Fruit fly (Drosophila melanogaster): ENCODE measurements around the gene tal-1A.

tal-1A gene

DNA sequence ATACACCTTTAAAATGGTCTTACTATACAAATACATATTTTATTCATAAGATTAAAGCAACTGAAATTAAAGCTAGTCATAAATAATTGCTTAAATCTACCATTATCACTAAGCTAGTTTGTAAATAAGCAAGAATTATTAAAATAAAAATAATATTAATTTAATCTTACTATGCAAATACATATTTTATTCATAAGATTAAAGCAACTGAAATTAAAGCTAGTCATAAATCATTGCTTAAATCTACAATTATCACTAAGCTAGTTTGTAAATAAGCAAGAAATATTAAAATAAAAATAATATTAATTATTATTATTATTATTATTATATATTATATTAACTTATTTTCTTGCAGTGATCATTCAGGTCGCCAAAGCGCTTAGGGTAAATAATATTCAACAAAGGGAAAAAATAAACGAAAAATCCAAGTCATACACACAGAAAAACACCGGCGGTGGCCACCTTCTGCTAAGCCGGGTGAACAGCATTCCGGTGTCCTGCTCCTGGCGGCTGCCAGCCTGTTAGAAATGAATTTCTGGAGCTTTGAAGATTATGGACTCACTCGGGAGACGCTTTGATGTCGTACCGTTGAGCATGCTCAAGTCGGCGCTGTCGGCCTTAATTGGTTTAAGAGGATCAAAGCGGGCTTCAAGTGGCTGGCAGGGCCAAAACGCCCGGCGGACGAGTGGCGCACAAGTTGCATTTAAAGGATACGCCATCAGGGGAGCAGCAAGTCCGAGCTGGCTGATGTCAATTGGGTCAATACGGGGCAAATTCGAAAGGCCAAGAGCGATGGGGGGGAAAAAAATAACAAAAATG is 8.8 kb upstream of the tal-1A start (continued):
- TF ChIP-seq Myb (GFP tag; optimal IDR thresholded peaks at IDR 0.05) (no peak), ERR (GFP tag; optimal IDR thresholded peaks at IDR 0.05) (no peak), Atf3 (GFP tag; optimal IDR thresholded peaks at IDR 0.05) (no peak), CG7372 (GFP tag; IDR thresholded peaks at IDR 0.05) (no peak), CG11247 (GFP tag; IDR thresholded peaks at IDR 0.05) (no peak), MTF-1 (GFP tag; optimal IDR thresholded peaks at IDR 0.05; ENCODE audit: borderline replicate concordance) (no peak), seq (GFP tag; IDR thresholded peaks at IDR 0.05) (no peak), ase (GFP tag; IDR thresholded peaks at IDR 0.05) (no peak), CG3281 (GFP tag; optimal IDR thresholded peaks at IDR 0.05) (peak; percentile 36), GATAe (GFP tag; conservative IDR thresholded peaks at IDR 0.05) (no peak), chif (GFP tag; optimal IDR thresholded peaks at IDR 0.05) (no peak), CG7271 (tag; optimal IDR thresholded peaks at IDR 0.05) (no peak), HmgD (GFP tag; optimal IDR thresholded peaks at IDR 0.05) (no peak), CG14441 (GFP tag; IDR thresholded peaks at IDR 0.05) (no peak), E2f2 (GFP tag; IDR thresholded peaks at IDR 0.05) (peak; percentile 13; the same call in 1 of the 2 replicates), br (optimal IDR thresholded peaks at IDR 0.05) (no peak), nom (GFP tag; optimal IDR thresholded peaks at IDR 0.05) (no peak), CG18476 (GFP tag; optimal IDR thresholded peaks at IDR 0.05) (peak; percentile 21), fu2 (GFP tag; optimal IDR thresholded peaks at IDR 0.05) (no peak), CG7928 (GFP tag; optimal IDR thresholded peaks at IDR 0.05) (no peak), CG9727 (GFP tag; optimal IDR thresholded peaks at IDR 0.05) (peak; percentile 59), ATbp (GFP tag; optimal IDR thresholded peaks at IDR 0.05) (peak; percentile 37), CG1024 (GFP tag; IDR thresholded peaks at IDR 0.05) (no peak), Nf-YA (GFP tag; IDR thresholded peaks at IDR 0.05) (no peak), sim (GFP tag; IDR thresholded peaks at IDR 0.05) (no peak), D19A (tag; optimal IDR thresholded peaks at IDR 0.05) (peak; percentile 79), emc (GFP tag; optimal IDR thresholded peaks at IDR 0.05) (no peak), sqz (GFP tag; optimal IDR thresholded peaks at IDR 0.05) (no peak), jigr1 (GFP tag; IDR thresholded peaks at IDR 0.05) (no peak), zfh1 (GFP tag; IDR thresholded peaks at IDR 0.05) (no peak; the same call in 2 of the 3 replicates), CG4282 (GFP tag; optimal IDR thresholded peaks at IDR 0.05) (no peak), Xbp1 (GFP tag; optimal IDR thresholded peaks at IDR 0.05) (peak; percentile 27), Bteb2 (GFP tag; optimal IDR thresholded peaks at IDR 0.05) (no peak), CG31441 (GFP tag; IDR thresholded peaks at IDR 0.05) (no peak; the same call in 1 of the 2 replicates), CG10267 (tag; optimal IDR thresholded peaks at IDR 0.05) (peak; percentile 31), CG31388 (GFP tag; optimal IDR thresholded peaks at IDR 0.05) (no peak), exex (tag; optimal IDR thresholded peaks at IDR 0.05) (no peak), tx (GFP tag; optimal IDR thresholded peaks at IDR 0.05) (no peak), CG16863 (GFP tag; optimal IDR thresholded peaks at IDR 0.05) (no peak), CG11085 (GFP tag; IDR thresholded peaks at IDR 0.05) (no peak), pb (GFP tag; optimal IDR thresholded peaks at IDR 0.05) (no peak), Ets65A (GFP tag) (no peak), crp (GFP tag; optimal IDR thresholded peaks at IDR 0.05) (no peak), sob (GFP tag; IDR thresholded peaks at IDR 0.05) (no peak; the same call in 1 of the 2 replicates), CG12769 (tag; optimal IDR thresholded peaks at IDR 0.05) (no peak), Tbp (GFP tag; optimal IDR thresholded peaks at IDR 0.05) (no peak), hkb (optimal IDR thresholded peaks at IDR 0.05) (no peak), hkb (GFP tag; IDR thresholded peaks at IDR 0.05) (0 out of 2 replicates have a peak, but pooled peaks have one; percentile 25), ash1 (GFP tag; optimal IDR thresholded peaks at IDR 0.05) (no peak), Hr78 (GFP tag; optimal IDR thresholded peaks at IDR 0.05) (peak in 1 of 2 experiments; percentile 51), Sry-β (GFP tag; optimal IDR thresholded peaks at IDR 0.05) (no peak)

Data from whole organism, embryonic.